Worm (Caenorhabditis elegans) whole organism, L4 larva: ENCODE measurements around the gene fbxl-2.

Experiments
- F26F4.8 ChIP-seq: fragments of 200-800 bp; sonication (Bioruptor generic); conservative IDR thresholded peaks from 2 replicates; pipeline ENCODE4 v1.3.6; 2022; ENCODE audit warnings: missing genetic modification characterization, missing compliant biosample characterization
- F44E2.7 ChIP-seq: fragments of 200-800 bp; sonication (Bioruptor generic); IDR thresholded peaks from 2 replicates; pipeline ENCODE4 v2.1.2; 2022; ENCODE audit warnings: missing genetic modification characterization, missing compliant biosample characterization
- F49E8.2 ChIP-seq: sonication (generic microtip); optimal IDR thresholded peaks from 2 replicates; lab custom pipeline; 2016; ENCODE audit warnings: missing compliant biosample characterization, mild to moderate bottlenecking, missing genetic modification characterization, borderline replicate concordance
- T20F7.1 ChIP-seq: fragments of 200-800 bp; sonication (Bioruptor generic); optimal IDR thresholded peaks from 2 replicates; lab custom pipeline; 2018; ENCODE audit warnings: mild to moderate bottlenecking, missing genetic modification characterization, missing compliant biosample characterization
- T26A8.4 ChIP-seq: fragments of 200-800 bp; sonication (Bioruptor generic); IDR thresholded peaks from 2 replicates; pipeline ENCODE4 v1.3.6; 2022; ENCODE audit warnings: missing genetic modification characterization, missing compliant biosample characterization
- Y5F2A.4 ChIP-seq: fragments of 200-800 bp; sonication (Bioruptor generic); optimal IDR thresholded peaks from 2 replicates; lab custom pipeline; 2018; ENCODE audit warnings: mild to moderate bottlenecking, missing genetic modification characterization, missing compliant biosample characterization
- ZK337.2 ChIP-seq: fragments of 200-800 bp; sonication (Bioruptor generic); IDR thresholded peaks from 2 replicates; pipeline ENCODE4 v1.3.6; 2022; ENCODE audit warnings: missing genetic modification reagents, missing genetic modification characterization, missing compliant biosample characterization
- ZK546.5 ChIP-seq, 2 experiments: sonication (generic microtip); optimal IDR thresholded peaks; 2 replicates each; lab custom pipeline; 2017; ENCODE audit warnings: missing biosample characterization in 2 of 2, missing genetic modification characterization in 2 of 2
- aha-1 ChIP-seq: fragments of 150-350 bp; peaks from one replicate; lab custom pipeline; 2014; ENCODE audit warnings: missing biosample characterization, missing genetic modification characterization
- ama-1 ChIP-seq: fragments of 150-350 bp; optimal IDR thresholded peaks from 2 replicates; lab custom pipeline; 2014; ENCODE audit warnings: inconsistent platforms, mixed read lengths
- ceh-82 ChIP-seq: sonication (generic microtip); optimal IDR thresholded peaks from 2 replicates; lab custom pipeline; 2017; ENCODE audit warnings: missing biosample characterization, missing genetic modification characterization
- daf-12 ChIP-seq: fragments of 150-350 bp; optimal IDR thresholded peaks from 2 replicates; lab custom pipeline; 2014; ENCODE audit warnings: missing biosample characterization, missing genetic modification reagents, missing genetic modification characterization
- daf-16 ChIP-seq, 3 experiments: sonication (generic microtip); optimal IDR thresholded peaks; 2 replicates each; lab custom pipeline; 2016 to 2017; ENCODE audit warnings: missing genetic modification characterization in 3 of 3, missing genetic modification reagents in 3 of 3, mild to moderate bottlenecking in 2 of 3, missing compliant biosample characterization in 2 of 3, missing biosample characterization in 1 of 3, moderate library complexity in 1 of 3
- daf-19 ChIP-seq: fragments of 200-800 bp; sonication (Bioruptor generic); conservative IDR thresholded peaks from 2 replicates; pipeline ENCODE4 v1.3.6; 2022; ENCODE audit warnings: missing genetic modification characterization, missing compliant biosample characterization
- dmd-8 ChIP-seq: fragments of 200-800 bp; sonication (Bioruptor generic); IDR thresholded peaks from 2 replicates; pipeline ENCODE4 v1.3.6; 2022; ENCODE audit warnings: missing genetic modification characterization, missing compliant biosample characterization
- egl-27 ChIP-seq: sonication (generic microtip); optimal IDR thresholded peaks from 3 replicates; lab custom pipeline; 2017; ENCODE audit warnings: missing biosample characterization, missing genetic modification reagents, missing genetic modification characterization
- egl-43 ChIP-seq: fragments of 200-800 bp; sonication (Bioruptor generic); IDR thresholded peaks from 2 replicates; pipeline ENCODE4 v1.3.6; 2022; ENCODE audit warnings: missing genetic modification reagents, missing genetic modification characterization, missing compliant biosample characterization
- fos-1 ChIP-seq: fragments of 150-350 bp; optimal IDR thresholded peaks from 2 replicates; lab custom pipeline; 2014; ENCODE audit warnings: missing biosample characterization, missing genetic modification characterization
- hlh-11 ChIP-seq: fragments of 200-800 bp; sonication (Bioruptor generic); optimal IDR thresholded peaks from 2 replicates; lab custom pipeline; 2018; ENCODE audit warnings: mild to moderate bottlenecking, missing genetic modification characterization, missing compliant biosample characterization
- hlh-30 ChIP-seq: sonication (generic microtip); optimal IDR thresholded peaks from 2 replicates; lab custom pipeline; 2017; ENCODE audit warnings: antibody characterized with exemption, mild to moderate bottlenecking, missing genetic modification characterization, missing compliant biosample characterization; ENCODE audit not compliant: insufficient read depth
- hmg-1.1 ChIP-seq: fragments of 200-800 bp; sonication (Bioruptor generic); IDR thresholded peaks from 2 replicates; pipeline ENCODE4 v1.3.6; 2022; ENCODE audit warnings: missing genetic modification reagents, missing genetic modification characterization, missing compliant biosample characterization
- jun-1 ChIP-seq: fragments of 150-350 bp; optimal IDR thresholded peaks from 2 replicates; lab custom pipeline; 2014; ENCODE audit warnings: missing biosample characterization, missing genetic modification reagents, missing genetic modification characterization
- lin-13 ChIP-seq: fragments of 150-350 bp; optimal IDR thresholded peaks from 2 replicates; lab custom pipeline; 2014; ENCODE audit warnings: missing biosample characterization, missing genetic modification reagents, missing genetic modification characterization
- mdl-1 ChIP-seq, 2 experiments: fragments of 150-350 bp in 1 of 2; sonication (generic microtip) in 1 of 2; optimal IDR thresholded peaks; 2 replicates each; lab custom pipeline; 2014 to 2017; ENCODE audit warnings: missing biosample characterization in 2 of 2, missing genetic modification characterization in 2 of 2
- mes-2 ChIP-seq: sonication (generic microtip); optimal IDR thresholded peaks from 2 replicates; lab custom pipeline; 2016; ENCODE audit warnings: missing genotype, mild to moderate bottlenecking, missing genetic modification characterization, missing compliant biosample characterization; ENCODE audit not compliant: poor library complexity, severe bottlenecking
- mxl-2 ChIP-seq: fragments of 200-800 bp; sonication (Bioruptor generic); conservative IDR thresholded peaks from 2 replicates; pipeline ENCODE4 v1.3.6; 2022; ENCODE audit warnings: missing genetic modification reagents, missing genetic modification characterization, missing compliant biosample characterization
- nhr-10 ChIP-seq: fragments of 150-350 bp; optimal IDR thresholded peaks from 2 replicates; lab custom pipeline; 2014; ENCODE audit warnings: missing biosample characterization, missing genetic modification characterization
- nhr-11 ChIP-seq: fragments of 150-350 bp; optimal IDR thresholded peaks from 2 replicates; lab custom pipeline; 2014; ENCODE audit warnings: missing biosample characterization, missing genetic modification characterization
- nhr-237 ChIP-seq: sonication (generic microtip); optimal IDR thresholded peaks from 2 replicates; lab custom pipeline; 2017; ENCODE audit warnings: missing biosample characterization, missing genetic modification characterization
- nhr-25 ChIP-seq: sonication (generic microtip); optimal IDR thresholded peaks from 2 replicates; lab custom pipeline; 2017; ENCODE audit warnings: missing genetic modification characterization, mild to moderate bottlenecking, missing compliant biosample characterization, antibody characterized with exemption, moderate library complexity, borderline replicate concordance; ENCODE audit not compliant: insufficient read depth
- nhr-28 ChIP-seq: fragments of 150-350 bp; optimal IDR thresholded peaks from 2 replicates; lab custom pipeline; 2014; ENCODE audit warnings: missing biosample characterization, missing genetic modification characterization
- nhr-41 ChIP-seq: fragments of 200-800 bp; sonication (Bioruptor generic); IDR thresholded peaks from 2 replicates; pipeline ENCODE4 v1.3.6; 2022; ENCODE audit warnings: missing genetic modification reagents, missing genetic modification characterization, missing compliant biosample characterization
- nhr-48 ChIP-seq: sonication (generic microtip); optimal IDR thresholded peaks from 2 replicates; lab custom pipeline; 2016; ENCODE audit warnings: mild to moderate bottlenecking, missing genetic modification characterization, missing compliant biosample characterization
- nhr-6 ChIP-seq: fragments of 150-350 bp; optimal IDR thresholded peaks from 2 replicates; lab custom pipeline; 2014; ENCODE audit warnings: missing biosample characterization, missing genetic modification characterization
- nhr-76 ChIP-seq: fragments of 150-350 bp; optimal IDR thresholded peaks from 2 replicates; lab custom pipeline; 2014; ENCODE audit warnings: missing biosample characterization, missing genetic modification characterization
- nhr-77 ChIP-seq: fragments of 150-350 bp; optimal IDR thresholded peaks from 2 replicates; lab custom pipeline; 2014; ENCODE audit warnings: missing biosample characterization, missing genetic modification characterization
- pqm-1 ChIP-seq: sonication (generic microtip); optimal IDR thresholded peaks from 2 replicates; lab custom pipeline; 2017; ENCODE audit warnings: missing biosample characterization, missing genetic modification characterization
- set-16 ChIP-seq: fragments of 200-800 bp; sonication (Bioruptor generic); IDR thresholded peaks from 2 replicates; pipeline ENCODE4 v1.3.6; 2022; ENCODE audit warnings: missing genetic modification reagents, missing genetic modification characterization, missing compliant biosample characterization
- skn-1 ChIP-seq: fragments of 150-350 bp; optimal IDR thresholded peaks from 2 replicates; lab custom pipeline; 2014; ENCODE audit warnings: missing biosample characterization, missing genetic modification characterization
- snpc-1.2 ChIP-seq: fragments of 200-800 bp; sonication (Bioruptor generic); IDR thresholded peaks from 2 replicates; pipeline ENCODE4 v1.3.6; 2022; ENCODE audit warnings: missing genetic modification reagents, missing genetic modification characterization, missing compliant biosample characterization
- spr-1 ChIP-seq: sonication (generic microtip); optimal IDR thresholded peaks from 2 replicates; lab custom pipeline; 2016; ENCODE audit warnings: mild to moderate bottlenecking, missing genetic modification characterization, missing compliant biosample characterization
- tag-97 ChIP-seq: fragments of 200-800 bp; sonication (Bioruptor generic); IDR thresholded peaks from 2 replicates; pipeline ENCODE4 v1.3.6; 2022; ENCODE audit warnings: missing genetic modification characterization, missing compliant biosample characterization
- vab-7 ChIP-seq: fragments of 200-800 bp; sonication (Bioruptor generic); IDR thresholded peaks from 2 replicates; pipeline ENCODE4 v1.3.6; 2022; ENCODE audit warnings: missing genetic modification reagents, missing genetic modification characterization, missing compliant biosample characterization
- zfp-3 ChIP-seq: fragments of 200-800 bp; sonication (Bioruptor generic); conservative IDR thresholded peaks from 2 replicates; pipeline ENCODE4 v1.3.6; 2022; ENCODE audit warnings: missing genetic modification reagents, missing genetic modification characterization, missing compliant biosample characterization
- zip-11 ChIP-seq: fragments of 200-800 bp; sonication (Bioruptor generic); IDR thresholded peaks from 2 replicates; pipeline ENCODE4 v1.3.6; 2022; ENCODE audit warnings: missing genetic modification characterization, missing compliant biosample characterization
- ztf-11 ChIP-seq: fragments of 150-350 bp; optimal IDR thresholded peaks from 2 replicates; lab custom pipeline; 2014; ENCODE audit warnings: missing biosample characterization, missing genetic modification characterization
- ztf-7 ChIP-seq: fragments of 150-350 bp; optimal IDR thresholded peaks from 2 replicates; lab custom pipeline; 2014; ENCODE audit warnings: missing biosample characterization, missing genetic modification characterization

fbxl-2 gene

DNA sequence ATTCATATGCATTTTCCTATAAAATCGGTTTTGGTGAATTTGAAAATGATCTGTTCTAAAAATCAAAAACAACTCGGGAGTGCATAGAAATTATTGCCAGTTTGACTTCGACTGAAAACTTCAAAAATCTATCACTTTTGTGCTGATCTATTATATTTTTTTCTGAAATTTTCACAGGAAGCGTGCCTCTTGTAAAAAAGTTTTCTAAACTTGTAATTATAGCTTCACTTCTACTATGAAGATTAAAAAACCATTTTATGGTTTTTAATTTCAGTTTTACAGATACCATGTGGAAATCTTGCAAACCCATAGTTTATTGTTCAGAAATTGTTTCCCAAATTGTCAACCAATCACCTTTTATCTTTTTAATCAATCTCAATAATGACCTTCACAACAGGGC, 23.0 kb upstream of the fbxl-2 start, which contains the start of gene F17C8.9:
TSS of gene F17C8.9 (plus strand) at position 301 of the 400 bp plus-strand sequence.
- TF ChIP-seq nhr-76 (tag; lab: Kevin White, UChicago) (no peak), F49E8.2 (tag; lab: Kevin White, UChicago) (no peak), egl-43 (no peak), mdl-1 (tag; optimal IDR thresholded peaks at IDR 0.05; lab: Kevin White, UChicago) (no peak), snpc-1.2 (GFP tag; lab: Robert Waterston, UW) (no peak), nhr-77 (tag; lab: Kevin White, UChicago) (no peak), egl-27 (tag; lab: Kevin White, UChicago) (no peak), nhr-48 (tag; lab: Kevin White, UChicago) (no peak), skn-1 (no peak)

- TF ChIP-seq vab-7 (GFP tag; lab: Robert Waterston, UW) (no peak), ZK337.2 (GFP tag; lab: Robert Waterston, UW) (no peak), mes-2 (tag; lab: Kevin White, UChicago) (no peak)
These were observed 21.6 kb upstream of the fbxl-2 start, which contains the start of gene F17C8.7 for ce11 chrIII:4735443-4735842. TSS of gene F17C8.7 (plus strand) at chrIII:4735743.

DNA sequence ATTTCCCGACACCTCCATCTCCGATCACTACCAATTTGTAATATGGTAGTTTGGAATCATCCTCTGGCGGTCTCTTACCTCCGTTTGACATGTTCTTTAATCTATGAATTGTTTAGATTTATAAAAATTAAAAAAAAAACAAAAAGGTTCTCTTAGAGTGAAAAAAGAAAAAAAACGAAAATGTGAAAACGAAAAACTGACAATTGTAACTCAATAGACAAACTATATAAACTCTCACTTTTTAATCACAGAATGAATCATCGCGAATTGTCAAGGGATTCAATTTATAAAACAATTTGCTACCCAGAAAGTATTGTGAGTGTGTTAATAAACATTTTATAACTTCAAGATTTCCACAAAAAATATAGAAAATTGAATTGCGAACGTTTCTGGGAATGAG, 17.1 kb upstream of the fbxl-2 start, which contains the start of gene ras-2:
TSS of gene ras-2 (minus strand) at position 101 of the 400 bp plus-strand sequence.
- TF ChIP-seq snpc-1.2 (GFP tag; lab: Robert Waterston, UW) = no peak
- TF ChIP-seq ztf-7 (tag; lab: Kevin White, UChicago) = no peak
- TF ChIP-seq daf-16 (GFP tag; optimal IDR thresholded peaks at IDR 0.05; lab: Kevin White, UChicago) = no peak
- TF ChIP-seq daf-16 (tag; optimal IDR thresholded peaks at IDR 0.05; lab: Kevin White, UChicago) = no peak
- TF ChIP-seq daf-19 = no peak
- no peak for TF ChIP-seq F44E2.7
- no peak for TF ChIP-seq set-16 (GFP tag; lab: Robert Waterston, UW)
- no peak for TF ChIP-seq F26F4.8 (GFP tag; lab: Robert Waterston, UW)

DNA sequence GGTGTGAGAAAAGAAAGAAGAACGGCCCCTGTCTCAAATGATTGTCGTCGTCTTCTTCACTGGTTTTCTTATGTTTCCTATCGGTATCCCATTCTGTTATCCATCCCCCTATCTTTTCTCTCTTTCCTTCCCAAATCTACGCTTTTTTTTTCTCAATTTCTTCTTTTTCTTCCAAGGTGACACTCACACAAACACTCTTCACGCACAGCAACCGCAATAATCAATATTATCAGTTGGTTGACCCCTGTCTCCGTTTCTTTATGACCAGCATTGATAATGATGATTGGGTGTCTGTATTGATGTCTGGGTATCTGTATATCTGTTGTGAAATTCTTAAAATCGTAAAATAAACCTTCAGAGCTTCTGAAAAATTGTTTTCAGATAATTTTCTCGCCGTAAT, 16.2 kb upstream of the fbxl-2 start:
- no peak for TF ChIP-seq nhr-25 (tag; lab: Kevin White, UChicago)
- no peak for TF ChIP-seq Y5F2A.4 (GFP tag; lab: Kevin White, UChicago)
- TF ChIP-seq nhr-77 (tag; lab: Kevin White, UChicago) = no peak
- TF ChIP-seq T20F7.1 = no peak
- TF ChIP-seq aha-1 (tag; lab: Kevin White, UChicago) = no peak
- TF ChIP-seq pqm-1 (tag; lab: Kevin White, UChicago) = peak; percentile 25
- no peak for TF ChIP-seq T26A8.4 (GFP tag; lab: Robert Waterston, UW)
- TF ChIP-seq daf-12 (tag; lab: Kevin White, UChicago) = no peak
- no peak for TF ChIP-seq zip-11 (GFP tag; lab: Robert Waterston, UW)
- no peak for TF ChIP-seq ama-1 (lab: Kevin White, UChicago)
- TF ChIP-seq dmd-8 = no peak
- TF ChIP-seq fos-1 = no peak
- TF ChIP-seq nhr-6 = no peak
- TF ChIP-seq nhr-10 (tag; lab: Kevin White, UChicago) = no peak
- no peak for TF ChIP-seq hmg-1.1
- TF ChIP-seq spr-1 (tag; lab: Kevin White, UChicago) = no peak
- TF ChIP-seq nhr-41 = no peak
- no peak for TF ChIP-seq ztf-11 (tag; lab: Kevin White, UChicago)
- no peak for TF ChIP-seq tag-97 (GFP tag; lab: Robert Waterston, UW)
- no peak for TF ChIP-seq zfp-3 (GFP tag; lab: Robert Waterston, UW)
- TF ChIP-seq hlh-11 (tag; lab: Kevin White, UChicago) = peak; percentile 68
- peak; percentile 29 for TF ChIP-seq nhr-11 (tag; lab: Kevin White, UChicago)
- no peak for TF ChIP-seq mxl-2 (GFP tag; lab: Robert Waterston, UW)
- TF ChIP-seq jun-1 = no peak
- TF ChIP-seq nhr-28 (tag; lab: Kevin White, UChicago) = peak; percentile 33
- no peak for TF ChIP-seq ceh-82 (tag; lab: Kevin White, UChicago)
- no peak for TF ChIP-seq ZK546.5 (tag; optimal IDR thresholded peaks at IDR 0.05; lab: Kevin White, UChicago)
- no peak for TF ChIP-seq lin-13 (GFP tag; lab: Kevin White, UChicago)
- TF ChIP-seq hlh-30 (tag; lab: Kevin White, UChicago) = peak; percentile 2
- no peak for TF ChIP-seq nhr-237
